Fruit fly (Drosophila melanogaster): Measurements from ENCODE around the gene Arp6.
A peak's percentile ranks its signal among the peaks of the same experiment; 100 is the strongest.

Gene Arp6

dm6 chrX:15737110-15737509 is at the start of gene Arp6:
Gene Arp6, minus strand, starts transcription at chrX:15737120.
- no peak for TF ChIP-seq noc (tag; optimal IDR thresholded peaks at IDR 0.05)

dm6 chrX:15786242-15786641 is 49.3 kb upstream of the Arp6 start:
- no peak for TF ChIP-seq noc (tag; optimal IDR thresholded peaks at IDR 0.05)

- TF ChIP-seq noc (tag; optimal IDR thresholded peaks at IDR 0.05): no peak
Measured at dm6 chrX:15785429-15786239, 48.7 kb upstream of the Arp6 start, which contains the start of the genes Paf-AHalpha and mRpS30. Gene Paf-AHalpha, minus strand, starts transcription at chrX:15785583. Gene mRpS30, plus strand, starts transcription at chrX:15786047.

- no peak for TF ChIP-seq noc (tag; optimal IDR thresholded peaks at IDR 0.05)
Measured at dm6 chrX:15783610-15784009, 46.7 kb upstream of the Arp6 start, which contains the start of gene Efhc1.1. Gene Efhc1.1, minus strand, starts transcription at chrX:15783710.

dm6 chrX:15778846-15779245 is 41.9 kb upstream of the Arp6 start, which contains the start of gene CG43673:
Gene CG43673, plus strand, starts transcription at chrX:15779146.
- TF ChIP-seq noc (tag; optimal IDR thresholded peaks at IDR 0.05): no peak

- no peak for TF ChIP-seq noc (tag; optimal IDR thresholded peaks at IDR 0.05)
Measured at dm6 chrX:15772663-15773062, 35.7 kb upstream of the Arp6 start, which contains the start of gene CG43672. Gene CG43672, plus strand, starts transcription at chrX:15772963.

- TF ChIP-seq noc (tag; optimal IDR thresholded peaks at IDR 0.05): no peak
Measured at dm6 chrX:15769457-15769856, 32.5 kb upstream of the Arp6 start, which contains the start of gene CG33172. Gene CG33172, plus strand, starts transcription at chrX:15769664.

- no peak for TF ChIP-seq noc (tag; optimal IDR thresholded peaks at IDR 0.05)
Measured at dm6 chrX:15766395-15766866, 29.5 kb upstream of the Arp6 start, which contains the start of gene CG8952. Gene CG8952, minus strand, starts transcription at chrX:15766445.

- TF ChIP-seq noc (tag; optimal IDR thresholded peaks at IDR 0.05): no peak
Measured at dm6 chrX:15762723-15763122, 25.8 kb upstream of the Arp6 start, which contains the start of gene Polr3A. Gene Polr3A, plus strand, starts transcription at chrX:15762956.

- no peak for TF ChIP-seq noc (tag; optimal IDR thresholded peaks at IDR 0.05)
Measured at dm6 chrX:15761298-15761640, 24.3 kb upstream of the Arp6 start.

- TF ChIP-seq noc (tag; optimal IDR thresholded peaks at IDR 0.05): no peak
Measured at dm6 chrX:15760447-15761297, 23.8 kb upstream of the Arp6 start, which contains the start of the genes Graf and mRpL3. Gene Graf, minus strand, starts transcription at chrX:15760733. Gene mRpL3, plus strand, starts transcription at chrX:15761248.

dm6 chrX:15759752-15760446 is 23.0 kb upstream of the Arp6 start:
- no peak for TF ChIP-seq noc (tag; optimal IDR thresholded peaks at IDR 0.05)

- TF ChIP-seq noc (tag; optimal IDR thresholded peaks at IDR 0.05): peak; percentile 56
Measured at dm6 chrX:15758692-15759240, 21.8 kb upstream of the Arp6 start.

- TF ChIP-seq noc (tag; optimal IDR thresholded peaks at IDR 0.05): no peak
Measured at dm6 chrX:15756018-15756417, 19.1 kb upstream of the Arp6 start, which contains the start of gene CG8260. Gene CG8260, plus strand, starts transcription at chrX:15756318.

- no peak for TF ChIP-seq noc (tag; optimal IDR thresholded peaks at IDR 0.05)
Measured at dm6 chrX:15748945-15749344, 12.0 kb upstream of the Arp6 start, which contains the start of gene Mvd. Gene Mvd, plus strand, starts transcription at chrX:15749166.

Measured in whole organism, larva.